Worm (Caenorhabditis elegans) whole organism, midembryonic: ENCODE data around the gene K09G1.2.

Experiments
- T22C8.4 ChIP-seq: fragments of 200-800 bp; sonication (Bioruptor generic); IDR thresholded peaks from 2 replicates; pipeline ENCODE4 v1.3.6; 2022; ENCODE audit warnings: missing genetic modification characterization, missing compliant biosample characterization
- cog-1 ChIP-seq: sonication (generic microtip); optimal IDR thresholded peaks from 2 replicates; lab custom pipeline; 2016; ENCODE audit warnings: missing genetic modification characterization, missing compliant biosample characterization
- flt-1 ChIP-seq: fragments of 200-800 bp; sonication (Bioruptor generic); IDR thresholded peaks from 2 replicates; pipeline ENCODE4 v1.3.6; 2022; ENCODE audit warnings: missing genetic modification characterization, missing compliant biosample characterization
- klf-2 ChIP-seq: fragments of 200-800 bp; sonication (Bioruptor generic); conservative IDR thresholded peaks from 2 replicates; pipeline ENCODE4 v1.3.6; 2022; ENCODE audit warnings: missing genetic modification reagents, missing genetic modification characterization, missing compliant biosample characterization
- med-1 ChIP-seq: sonication (generic microtip); optimal IDR thresholded peaks from 2 replicates; lab custom pipeline; 2017; ENCODE audit warnings: missing genetic modification characterization, mild to moderate bottlenecking, missing compliant biosample characterization, antibody characterized with exemption, missing genetic modification reagents; ENCODE audit not compliant: insufficient read depth
- ref-1 ChIP-seq: fragments of 200-800 bp; sonication (Bioruptor generic); conservative IDR thresholded peaks from 2 replicates; pipeline ENCODE4 v1.3.6; 2022; ENCODE audit warnings: missing genetic modification reagents, missing genetic modification characterization, missing compliant biosample characterization
- tab-1 ChIP-seq: fragments of 200-800 bp; sonication (Bioruptor generic); IDR thresholded peaks from 2 replicates; pipeline ENCODE4 v1.3.6; 2022; ENCODE audit warnings: missing genetic modification characterization, missing compliant biosample characterization
- ztf-23 ChIP-seq: fragments of 200-800 bp; sonication (Bioruptor generic); IDR thresholded peaks from 2 replicates; pipeline ENCODE4 v1.3.6; 2022; ENCODE audit warnings: missing genetic modification reagents, missing genetic modification characterization, missing compliant biosample characterization

ce11 chrV:9618420-9618819 lies 28.0 kb downstream of the K09G1.2 start:
- 0 out of 2 replicates have a peak, but pooled peaks have one; percentile 18 for TF ChIP-seq T22C8.4 (GFP tag; lab: Robert Waterston, UW)
- no peak for TF ChIP-seq tab-1 (GFP tag; lab: Robert Waterston, UW)
- no peak for TF ChIP-seq med-1 (GFP tag; lab: Kevin White, UChicago)
- TF ChIP-seq cog-1 (tag; lab: Kevin White, UChicago): no peak
- no peak for TF ChIP-seq flt-1 (GFP tag; lab: Robert Waterston, UW)
- TF ChIP-seq klf-2 (GFP tag; lab: Robert Waterston, UW): no peak
- TF ChIP-seq ztf-23 (GFP tag; lab: Robert Waterston, UW): no peak
- TF ChIP-seq ref-1 (GFP tag; lab: Robert Waterston, UW): no peak
